Worm (Caenorhabditis elegans) whole organism, late embryonic: Measurements from ENCODE around the gene disl-2.

ENCODE experiments used
- C38D4.7 ChIP-seq: fragments of 200-800 bp; sonication (Bioruptor generic); optimal IDR thresholded peaks from 2 replicates; lab custom pipeline; 2018; ENCODE audit warnings: mild to moderate bottlenecking, missing genetic modification characterization, moderate library complexity, missing compliant biosample characterization
- ceh-14 ChIP-seq: sonication (generic microtip); optimal IDR thresholded peaks from 2 replicates; lab custom pipeline; 2016; ENCODE audit warnings: missing genotype, missing genetic modification characterization, missing compliant biosample characterization
- elt-2 ChIP-seq: sonication (generic microtip); optimal IDR thresholded peaks from 2 replicates; lab custom pipeline; 2016; ENCODE audit warnings: missing genetic modification reagents, missing genetic modification characterization, missing compliant biosample characterization
- ets-4 ChIP-seq: sonication (generic microtip); optimal IDR thresholded peaks from 2 replicates; lab custom pipeline; 2016; ENCODE audit warnings: missing genetic modification characterization, missing compliant biosample characterization
- fax-1 ChIP-seq: sonication (generic microtip); optimal IDR thresholded peaks from 2 replicates; lab custom pipeline; 2016; ENCODE audit warnings: missing genotype, missing genetic modification characterization, missing compliant biosample characterization
- lin-11 ChIP-seq: fragments of 200-800 bp; sonication (Bioruptor generic); optimal IDR thresholded peaks from 2 replicates; lab custom pipeline; 2018; ENCODE audit warnings: mild to moderate bottlenecking, missing genetic modification characterization, missing compliant biosample characterization
- odd-2 ChIP-seq: sonication (generic microtip); optimal IDR thresholded peaks from 2 replicates; lab custom pipeline; 2017; ENCODE audit warnings: antibody characterized with exemption, mild to moderate bottlenecking, missing genetic modification characterization, missing compliant biosample characterization
- pha-2 ChIP-seq: sonication (generic microtip); optimal IDR thresholded peaks from 2 replicates; lab custom pipeline; 2017; ENCODE audit warnings: mild to moderate bottlenecking, missing genetic modification characterization, missing compliant biosample characterization
- unc-86 ChIP-seq: sonication (generic microtip); optimal IDR thresholded peaks from 2 replicates; lab custom pipeline; 2016; ENCODE audit warnings: missing genetic modification characterization, missing compliant biosample characterization

DNA sequence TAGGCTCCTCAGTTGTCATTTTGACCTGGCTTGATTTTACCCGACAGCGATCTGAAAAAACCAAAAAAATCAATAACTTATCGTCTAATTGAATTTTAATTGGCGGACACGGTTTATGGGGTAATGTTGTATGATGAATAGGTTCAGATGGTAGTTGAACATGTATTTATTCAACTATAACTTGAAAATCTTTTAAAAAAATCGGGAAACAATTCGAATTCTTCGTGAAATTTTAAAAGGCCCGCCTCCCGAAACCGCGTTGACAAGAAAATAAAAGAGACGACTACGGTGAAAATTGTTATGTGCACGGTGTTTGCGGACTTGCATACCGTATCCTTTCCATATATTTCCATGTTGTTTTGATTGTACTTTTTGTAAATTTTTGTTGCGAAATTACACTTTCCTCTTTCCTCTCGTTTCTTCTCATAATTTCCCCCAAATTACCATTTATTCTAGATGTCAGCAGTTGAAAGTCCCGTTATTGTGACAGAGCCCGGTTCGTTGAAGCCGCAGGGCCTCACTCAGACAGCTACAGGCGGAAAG lies at the start of gene disl-2, which contains the start of gene T24G10.2:
- TF ChIP-seq fax-1 (tag; lab: Kevin White, UChicago): no peak
- TF ChIP-seq lin-11 (tag; lab: Kevin White, UChicago): no peak
- no peak for TF ChIP-seq odd-2
- no peak for TF ChIP-seq C38D4.7 (GFP tag; lab: Kevin White, UChicago)
- no peak for TF ChIP-seq unc-86 (tag; lab: Kevin White, UChicago)
- no peak for TF ChIP-seq ceh-14
- no peak for TF ChIP-seq pha-2 (tag; lab: Kevin White, UChicago)
- no peak for TF ChIP-seq elt-2 (tag; lab: Kevin White, UChicago)
- no peak for TF ChIP-seq ets-4
